Worm (Caenorhabditis elegans) whole organism, L3 larva: Measurements from ENCODE around the gene nhr-15.

Source experiments
- R02D3.7 ChIP-seq: fragments of 150-350 bp; optimal IDR thresholded peaks from 2 replicates; lab custom pipeline; 2014; ENCODE audit warnings: missing biosample characterization, missing genetic modification characterization
- ZK546.5 ChIP-seq: sonication (generic microtip); optimal IDR thresholded peaks from 2 replicates; lab custom pipeline; 2017; ENCODE audit warnings: missing biosample characterization, missing genetic modification characterization
- aly-2 ChIP-seq: fragments of 150-350 bp; optimal IDR thresholded peaks from 2 replicates; lab custom pipeline; 2014; ENCODE audit warnings: missing biosample characterization, missing genetic modification characterization
- ceh-16 ChIP-seq: sonication (generic microtip); optimal IDR thresholded peaks from 2 replicates; lab custom pipeline; 2017; ENCODE audit warnings: missing biosample characterization, missing genetic modification characterization
- ceh-28 ChIP-seq: fragments of 150-350 bp; optimal IDR thresholded peaks from 2 replicates; lab custom pipeline; 2014; ENCODE audit warnings: missing biosample characterization, missing genetic modification reagents, missing genetic modification characterization
- ceh-82 ChIP-seq: fragments of 150-350 bp; optimal IDR thresholded peaks from 2 replicates; lab custom pipeline; 2014; ENCODE audit warnings: missing biosample characterization, missing genetic modification characterization
- ceh-9 ChIP-seq: sonication (generic microtip); optimal IDR thresholded peaks from 2 replicates; lab custom pipeline; 2018; ENCODE audit warnings: missing biosample characterization, missing genetic modification characterization
- daf-12 ChIP-seq: fragments of 150-350 bp; optimal IDR thresholded peaks from 2 replicates; lab custom pipeline; 2014; ENCODE audit warnings: missing biosample characterization, missing genetic modification reagents, missing genetic modification characterization
- egl-27 ChIP-seq: sonication (generic microtip); optimal IDR thresholded peaks from 4 replicates; lab custom pipeline; 2017; ENCODE audit warnings: missing biosample characterization, missing genetic modification reagents, missing genetic modification characterization
- egl-5 ChIP-seq: fragments of 150-350 bp; optimal IDR thresholded peaks from 2 replicates; lab custom pipeline; 2017; ENCODE audit warnings: missing biosample characterization, missing genetic modification reagents, missing genetic modification characterization, inconsistent platforms
- elt-1 ChIP-seq: fragments of 150-350 bp; optimal IDR thresholded peaks from 2 replicates; lab custom pipeline; 2014; ENCODE audit warnings: missing biosample characterization, missing genetic modification characterization
- elt-2 ChIP-seq: sonication (generic microtip); optimal IDR thresholded peaks from 2 replicates; lab custom pipeline; 2016; ENCODE audit warnings: missing genetic modification reagents, mild to moderate bottlenecking, missing genetic modification characterization, missing compliant biosample characterization
- fkh-10 ChIP-seq: sonication (generic microtip); optimal IDR thresholded peaks from 2 replicates; lab custom pipeline; 2017; ENCODE audit warnings: missing biosample characterization, missing genetic modification reagents, missing genetic modification characterization
- fos-1 ChIP-seq: fragments of 150-350 bp; optimal IDR thresholded peaks from 2 replicates; lab custom pipeline; 2014; ENCODE audit warnings: missing biosample characterization, missing genetic modification characterization
- hmg-11 ChIP-seq: sonication (generic microtip); optimal IDR thresholded peaks from 2 replicates; lab custom pipeline; 2016; ENCODE audit warnings: missing genetic modification characterization, missing compliant biosample characterization
- jun-1 ChIP-seq: fragments of 150-350 bp; optimal IDR thresholded peaks from 2 replicates; lab custom pipeline; 2014; ENCODE audit warnings: missing biosample characterization, missing genetic modification reagents, missing genetic modification characterization
- lin-15B ChIP-seq: fragments of 150-350 bp; optimal IDR thresholded peaks from 2 replicates; lab custom pipeline; 2014; ENCODE audit warnings: missing biosample characterization, missing genetic modification characterization
- lin-39 ChIP-seq: fragments of 150-350 bp; optimal IDR thresholded peaks from 2 replicates; lab custom pipeline; 2018; ENCODE audit warnings: missing biosample characterization, missing genetic modification reagents, missing genetic modification characterization
- lsy-12 ChIP-seq: sonication (generic microtip); optimal IDR thresholded peaks from 2 replicates; lab custom pipeline; 2016; ENCODE audit warnings: mild to moderate bottlenecking, missing genetic modification characterization, missing compliant biosample characterization
- mdl-1 ChIP-seq: fragments of 150-350 bp; optimal IDR thresholded peaks from 2 replicates; lab custom pipeline; 2014; ENCODE audit warnings: missing biosample characterization, missing genetic modification characterization
- mml-1 ChIP-seq: fragments of 150-350 bp; sonication (generic microtip); optimal IDR thresholded peaks from 3 replicates; lab custom pipeline; 2014; ENCODE audit warnings: missing biosample characterization, missing genetic modification characterization
- nfya-1 ChIP-seq: sonication (generic microtip); optimal IDR thresholded peaks from 2 replicates; lab custom pipeline; 2017; ENCODE audit warnings: missing genetic modification characterization, mild to moderate bottlenecking, missing compliant biosample characterization, antibody characterized with exemption, moderate library complexity; ENCODE audit not compliant: insufficient read depth
- nhr-12 ChIP-seq: fragments of 150-350 bp; optimal IDR thresholded peaks from 2 replicates; lab custom pipeline; 2014; ENCODE audit warnings: missing biosample characterization, missing genetic modification characterization
- nhr-23 ChIP-seq: fragments of 150-350 bp; optimal IDR thresholded peaks from 2 replicates; lab custom pipeline; 2014; ENCODE audit warnings: missing biosample characterization, missing genetic modification reagents, missing genetic modification characterization
- nhr-25 ChIP-seq: sonication (generic microtip); optimal IDR thresholded peaks from 2 replicates; lab custom pipeline; 2017; ENCODE audit warnings: missing biosample characterization, missing genetic modification characterization
- nhr-28 ChIP-seq: fragments of 150-350 bp; optimal IDR thresholded peaks from 2 replicates; lab custom pipeline; 2014; ENCODE audit warnings: missing biosample characterization, missing genetic modification characterization
- nhr-43 ChIP-seq: sonication (generic microtip); optimal IDR thresholded peaks from 2 replicates; lab custom pipeline; 2016; ENCODE audit warnings: mild to moderate bottlenecking, missing genetic modification characterization, missing compliant biosample characterization; ENCODE audit not compliant: poor library complexity, severe bottlenecking
- nhr-67 ChIP-seq: fragments of 150-350 bp; optimal IDR thresholded peaks from 2 replicates; lab custom pipeline; 2014; ENCODE audit warnings: missing biosample characterization, missing genetic modification characterization
- nhr-76 ChIP-seq: fragments of 150-350 bp; sonication (generic microtip); optimal IDR thresholded peaks from 5 replicates; lab custom pipeline; 2014; ENCODE audit warnings: missing biosample characterization, missing genetic modification characterization
- pha-4 ChIP-seq: fragments of 150-350 bp; optimal IDR thresholded peaks from 2 replicates; lab custom pipeline; 2014; ENCODE audit warnings: missing biosample characterization, missing genetic modification reagents, missing genetic modification characterization
- pqm-1 ChIP-seq: fragments of 150-350 bp; optimal IDR thresholded peaks from 2 replicates; lab custom pipeline; 2017; ENCODE audit warnings: missing biosample characterization, missing genetic modification characterization, inconsistent platforms
- sea-2 ChIP-seq: fragments of 150-350 bp; sonication (generic microtip); optimal IDR thresholded peaks from 4 replicates; lab custom pipeline; 2014; ENCODE audit warnings: missing biosample characterization, missing genetic modification reagents, missing genetic modification characterization
- snpc-4 ChIP-seq: fragments of 150-350 bp; optimal IDR thresholded peaks from 2 replicates; lab custom pipeline; 2014; ENCODE audit warnings: missing biosample characterization, missing genetic modification characterization
- tbx-2 ChIP-seq: sonication (generic microtip); optimal IDR thresholded peaks from 2 replicates; lab custom pipeline; 2016; ENCODE audit warnings: mild to moderate bottlenecking, missing genetic modification characterization, missing compliant biosample characterization
- unc-62 ChIP-seq: fragments of 150-350 bp; sonication (generic microtip); optimal IDR thresholded peaks from 4 replicates; lab custom pipeline; 2014; ENCODE audit warnings: missing biosample characterization, missing genetic modification reagents, missing genetic modification characterization
- ztf-11 ChIP-seq: fragments of 150-350 bp; optimal IDR thresholded peaks from 2 replicates; lab custom pipeline; 2014; ENCODE audit warnings: missing biosample characterization, missing genetic modification characterization
- ztf-4 ChIP-seq: fragments of 150-350 bp; optimal IDR thresholded peaks from 2 replicates; lab custom pipeline; 2014; ENCODE audit warnings: missing biosample characterization, missing genetic modification characterization

The nhr-15 gene

DNA sequence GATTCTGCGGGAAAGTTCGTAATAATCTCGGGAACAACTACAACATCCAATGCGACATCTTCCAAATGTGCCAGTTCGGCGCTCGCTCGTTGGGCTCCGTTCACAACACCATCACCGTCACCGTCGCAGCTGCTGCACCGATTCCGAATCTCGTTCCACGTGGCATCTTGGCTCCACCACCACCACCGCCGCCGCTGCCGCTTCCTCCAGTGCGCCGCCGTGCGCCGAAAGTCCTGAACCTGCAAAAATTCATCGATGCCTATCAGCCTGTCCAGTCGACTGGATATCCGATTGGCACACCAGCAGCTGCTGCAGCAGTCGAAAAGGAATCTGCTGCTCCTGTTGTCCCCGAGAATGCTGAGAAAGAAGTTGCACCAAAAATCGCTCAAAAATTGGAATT, 14.1 kb upstream of the nhr-15 start:
- TF ChIP-seq ztf-11 (no peak), egl-5 (tag; lab: Kevin White, UChicago) (no peak), ztf-4 (tag; lab: Kevin White, UChicago) (no peak), nhr-28 (tag; lab: Kevin White, UChicago) (no peak), pqm-1 (no peak), ZK546.5 (tag; lab: Kevin White, UChicago) (no peak), tbx-2 (tag; lab: Kevin White, UChicago) (no peak), ceh-82 (tag; lab: Kevin White, UChicago) (no peak), mml-1 (tag; lab: Kevin White, UChicago) (no peak), lin-15B (tag; lab: Kevin White, UChicago) (no peak), daf-12 (tag; lab: Kevin White, UChicago) (no peak), fkh-10 (GFP tag; lab: Kevin White, UChicago) (no peak), lsy-12 (tag; lab: Kevin White, UChicago) (no peak), ceh-28 (tag; lab: Kevin White, UChicago) (no peak), R02D3.7 (tag; lab: Kevin White, UChicago) (no peak), mdl-1 (tag; lab: Kevin White, UChicago) (no peak), jun-1 (no peak), ceh-9 (tag; lab: Kevin White, UChicago) (no peak)

ce11 chrV:303271-303670, 9.2 kb upstream of the nhr-15 start:
- no peak for TF ChIP-seq mml-1 (tag; lab: Kevin White, UChicago)
- TF ChIP-seq unc-62 (GFP tag; lab: Kevin White, UChicago): no peak
- no peak for TF ChIP-seq ceh-16 (tag; lab: Kevin White, UChicago)
- no peak for TF ChIP-seq snpc-4
- TF ChIP-seq aly-2 (tag; lab: Kevin White, UChicago): no peak
- no peak for TF ChIP-seq R02D3.7 (tag; lab: Kevin White, UChicago)
- no peak for TF ChIP-seq ztf-4 (tag; lab: Kevin White, UChicago)

- no peak for TF ChIP-seq tbx-2 (tag; lab: Kevin White, UChicago)
- no peak for TF ChIP-seq ztf-4 (tag; lab: Kevin White, UChicago)
- TF ChIP-seq nfya-1: no peak
- peak; percentile 43 for TF ChIP-seq ceh-28 (tag; lab: Kevin White, UChicago)
Observed at ce11 chrV:304613-305012, 7.9 kb upstream of the nhr-15 start, which contains the start of gene F33E11.3. F33E11.3 (minus strand) TSS chrV:304713.

ce11 chrV:311485-312090, 933 bp upstream of the nhr-15 start, which contains the start of gene phf-10:
phf-10 (minus strand) TSS chrV:311565.
- TF ChIP-seq snpc-4: no peak
- no peak for TF ChIP-seq sea-2 (GFP tag; lab: Kevin White, UChicago)
- peak; percentile 25 for TF ChIP-seq nfya-1
- TF ChIP-seq elt-1: no peak
- TF ChIP-seq hmg-11 (tag; lab: Kevin White, UChicago): peak; percentile 59
- no peak for TF ChIP-seq egl-5 (tag; lab: Kevin White, UChicago)
- TF ChIP-seq nhr-23 (tag; lab: Kevin White, UChicago): no peak
- no peak for TF ChIP-seq lin-39 (tag; lab: Kevin White, UChicago)
- peak; percentile 3 for TF ChIP-seq pha-4 (tag; lab: Kevin White, UChicago)
- TF ChIP-seq egl-27: no peak
- TF ChIP-seq elt-2 (tag; lab: Kevin White, UChicago): peak; percentile 2

DNA sequence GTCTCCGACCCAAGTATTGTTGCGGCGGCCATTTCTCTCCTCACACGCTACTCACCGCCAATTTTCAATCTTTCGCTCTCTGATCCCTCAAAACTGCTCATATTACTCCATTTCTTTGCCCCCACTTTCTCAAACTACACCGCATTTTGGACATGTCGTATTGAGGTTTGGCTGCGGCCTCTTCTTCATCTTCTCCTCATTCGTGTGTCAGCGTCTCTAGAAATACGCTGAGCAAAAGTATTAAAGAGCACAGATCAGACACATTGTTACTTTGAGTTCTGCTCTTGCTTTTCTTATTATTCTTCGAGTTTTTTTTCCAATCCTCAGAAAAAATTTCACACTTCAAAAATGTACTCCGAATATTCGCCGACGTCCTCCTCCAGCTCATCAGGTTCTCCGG, 7.5 kb downstream of the nhr-15 start:
- TF ChIP-seq ztf-11 (no peak), pha-4 (tag; lab: Kevin White, UChicago) (no peak), fos-1 (tag; lab: Kevin White, UChicago) (no peak), snpc-4 (no peak), ceh-28 (tag; lab: Kevin White, UChicago) (no peak), nhr-25 (tag; lab: Kevin White, UChicago) (no peak), nhr-67 (tag; lab: Kevin White, UChicago) (no peak), aly-2 (tag; lab: Kevin White, UChicago) (no peak), jun-1 (no peak), ceh-9 (tag; lab: Kevin White, UChicago) (no peak), nhr-43 (tag; lab: Kevin White, UChicago) (no peak), nhr-76 (tag; lab: Kevin White, UChicago) (no peak), nhr-12 (no peak), nhr-23 (tag; lab: Kevin White, UChicago) (no peak), R02D3.7 (tag; lab: Kevin White, UChicago) (no peak)
